Fruit fly (Drosophila melanogaster) whole organism, adult: ENCODE data around the gene Aasdh.
A peak's percentile ranks its signal among the peaks of the same experiment; 100 is the strongest.

ENCODE experiments used
- CG11617 ChIP-seq: fragments of 200-800 bp; sonication (Bioruptor generic); optimal IDR thresholded peaks from 2 replicates; lab custom pipeline; 2017; ENCODE audit warnings: mild to moderate bottlenecking, missing biosample characterization, missing genetic modification reagents, missing genetic modification characterization
- CG12768 ChIP-seq: fragments of 200-800 bp; sonication (Bioruptor generic); optimal IDR thresholded peaks from 2 replicates; lab custom pipeline; 2017; ENCODE audit warnings: missing biosample characterization, missing genetic modification characterization, mild to moderate bottlenecking, moderate library complexity, missing genetic modification reagents
- CG14711 ChIP-seq: fragments of 200-800 bp; sonication (Bioruptor generic); optimal IDR thresholded peaks from 2 replicates; lab custom pipeline; 2018; ENCODE audit warnings: missing biosample characterization, mild to moderate bottlenecking, missing genetic modification characterization, moderate library complexity
- CG1620 ChIP-seq: fragments of 200-800 bp; sonication (Bioruptor generic); optimal IDR thresholded peaks from 2 replicates; lab custom pipeline; 2016; ENCODE audit warnings: missing biosample characterization, missing genetic modification characterization
- CG33017 ChIP-seq: fragments of 200-800 bp; sonication (Bioruptor generic); optimal IDR thresholded peaks from 2 replicates; lab custom pipeline; 2018; ENCODE audit warnings: missing biosample characterization, mild to moderate bottlenecking, missing genetic modification characterization, moderate library complexity
- CG5204 ChIP-seq: fragments of 200-800 bp; sonication (Bioruptor generic); optimal IDR thresholded peaks from 2 replicates; lab custom pipeline; 2016; ENCODE audit warnings: missing biosample characterization, missing genetic modification characterization
- CG7045 ChIP-seq: fragments of 200-800 bp; sonication (Bioruptor generic); optimal IDR thresholded peaks from 2 replicates; lab custom pipeline; 2017; ENCODE audit warnings: missing biosample characterization, mild to moderate bottlenecking, missing genetic modification characterization
- CG7101 ChIP-seq: fragments of 200-800 bp; sonication (Bioruptor generic); optimal IDR thresholded peaks from 2 replicates; lab custom pipeline; 2018; ENCODE audit warnings: missing biosample characterization, mild to moderate bottlenecking, missing genetic modification characterization, moderate library complexity
- Clk ChIP-seq: fragments of 200-800 bp; sonication (Bioruptor generic); optimal IDR thresholded peaks from 2 replicates; lab custom pipeline; 2017; ENCODE audit warnings: missing biosample characterization, missing genetic modification characterization
- Crg-1 ChIP-seq: fragments of 200-800 bp; sonication (Bioruptor generic); optimal IDR thresholded peaks from 2 replicates; lab custom pipeline; 2016; ENCODE audit warnings: missing biosample characterization, missing genetic modification characterization
- Hr96 ChIP-seq: fragments of 200-800 bp; sonication (Bioruptor generic); optimal IDR thresholded peaks from 2 replicates; lab custom pipeline; 2016; ENCODE audit warnings: missing biosample characterization, missing genetic modification characterization
- Mnt ChIP-seq: fragments of 200-800 bp; sonication (Bioruptor generic); optimal IDR thresholded peaks from 2 replicates; lab custom pipeline; 2016; ENCODE audit warnings: missing biosample characterization, mild to moderate bottlenecking, missing genetic modification characterization
- bab1 ChIP-seq: fragments of 200-800 bp; sonication (Bioruptor generic); optimal IDR thresholded peaks from 3 replicates; lab custom pipeline; 2019; ENCODE audit warnings: missing biosample characterization, mild to moderate bottlenecking, missing genetic modification characterization, moderate library complexity
- cic ChIP-seq: fragments of 200-800 bp; sonication (Bioruptor generic); optimal IDR thresholded peaks from 2 replicates; lab custom pipeline; 2017; ENCODE audit warnings: missing biosample characterization, mild to moderate bottlenecking, missing genetic modification characterization, moderate library complexity
- cnc ChIP-seq, 2 experiments: fragments of >200 bp; optimal IDR thresholded peaks; 2 replicates each; lab custom pipeline; 2017
- kay ChIP-seq: fragments of 200-800 bp; sonication (Bioruptor generic); peaks from one replicate; lab custom pipeline; 2016; ENCODE audit warnings: missing biosample characterization, missing genetic modification characterization, borderline replicate concordance
- ovo ChIP-seq: fragments of 200-800 bp; sonication (Bioruptor generic); optimal IDR thresholded peaks from 2 replicates; lab custom pipeline; 2016; ENCODE audit warnings: missing biosample characterization, missing genetic modification characterization
- pad ChIP-seq: fragments of 200-800 bp; sonication (Bioruptor generic); optimal IDR thresholded peaks from 3 replicates; lab custom pipeline; 2017; ENCODE audit warnings: missing biosample characterization, missing genetic modification characterization, mild to moderate bottlenecking, moderate library complexity, missing genetic modification reagents
- tj ChIP-seq: fragments of 200-800 bp; sonication (Bioruptor generic); optimal IDR thresholded peaks from 3 replicates; lab custom pipeline; 2017; ENCODE audit warnings: missing biosample characterization, mild to moderate bottlenecking, missing genetic modification characterization, moderate library complexity
- toe ChIP-seq: fragments of 200-800 bp; sonication (Bioruptor generic); optimal IDR thresholded peaks from 2 replicates; lab custom pipeline; 2016; ENCODE audit warnings: missing biosample characterization, missing genetic modification characterization

The Aasdh gene

DNA sequence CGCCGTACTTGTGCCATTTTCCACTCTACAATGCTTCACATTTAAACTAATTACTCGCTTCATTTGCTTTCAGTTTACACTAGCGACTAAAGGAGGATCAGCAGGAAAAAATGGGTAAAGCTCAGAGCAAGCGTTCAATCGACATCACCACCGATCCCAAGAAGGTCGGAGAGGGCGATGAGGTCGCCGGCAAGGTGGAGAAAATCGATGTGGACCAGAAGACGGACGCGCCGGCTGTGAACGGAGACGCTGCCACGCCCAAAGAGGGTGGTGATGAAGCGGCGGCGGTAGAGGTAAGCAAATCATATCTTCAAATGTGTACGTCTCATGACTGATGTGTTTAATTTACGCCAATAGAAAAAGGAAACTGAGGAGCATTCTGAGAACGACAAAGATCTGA is 22.6 kb downstream of the Aasdh start:
- no peak for TF ChIP-seq CG7045 (GFP tag; lab: Kevin White, UChicago)
- TF ChIP-seq Mnt (GFP tag; lab: Kevin White, UChicago): no peak
- no peak for TF ChIP-seq CG1620 (GFP tag; lab: Kevin White, UChicago)
- no peak for TF ChIP-seq CG33017 (tag; lab: Kevin White, UChicago)
- TF ChIP-seq CG5204 (GFP tag; lab: Kevin White, UChicago): no peak
- no peak for TF ChIP-seq ovo (GFP tag; lab: Kevin White, UChicago)
- no peak for TF ChIP-seq Clk (GFP tag; lab: Kevin White, UChicago)

DNA sequence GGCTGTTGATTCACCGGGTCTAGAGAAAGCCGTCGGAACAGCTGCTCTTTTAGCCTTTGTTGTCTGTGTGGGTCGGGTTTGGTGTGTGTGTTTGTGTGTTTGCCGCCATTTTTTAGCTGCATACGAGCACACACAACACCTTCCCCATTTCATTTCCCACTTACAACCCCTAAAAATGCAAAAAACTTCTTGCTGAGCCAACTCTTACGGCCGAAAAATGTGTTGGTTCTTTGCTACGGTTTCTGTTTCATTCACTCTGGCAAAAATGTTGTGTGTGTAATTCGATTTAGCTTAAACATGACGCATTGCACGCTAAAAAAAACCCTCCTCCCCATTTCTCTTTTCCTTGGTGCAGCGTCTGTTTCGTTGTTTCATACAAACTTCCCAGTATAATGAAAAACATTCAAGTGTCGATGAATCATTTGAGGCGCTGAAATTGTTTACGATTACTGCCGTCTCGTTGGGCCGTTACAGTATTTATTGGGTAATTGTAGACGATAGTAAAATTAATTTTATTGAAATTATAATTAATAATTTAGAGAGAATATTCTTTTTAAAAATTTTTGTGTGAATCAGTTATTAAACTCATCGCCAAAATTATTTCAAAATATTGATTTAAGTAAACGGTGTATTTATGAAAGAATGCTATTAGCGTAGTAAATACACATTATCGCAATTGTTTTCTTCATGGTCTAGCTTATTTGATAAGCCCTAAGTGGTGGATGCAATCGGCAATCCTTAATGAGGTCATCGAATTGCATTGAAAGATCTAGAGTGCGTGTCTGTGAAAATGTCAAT is 23.2 kb downstream of the Aasdh start:
- TF ChIP-seq pad (GFP tag; lab: Kevin White, UChicago): no peak
- TF ChIP-seq Clk (GFP tag; lab: Kevin White, UChicago): no peak
- TF ChIP-seq CG33017 (tag; lab: Kevin White, UChicago): peak; percentile 42
- TF ChIP-seq tj: peak; percentile 67
- peak; percentile 92 for TF ChIP-seq kay (GFP tag; lab: Kevin White, UChicago)
- TF ChIP-seq Mnt (GFP tag; lab: Kevin White, UChicago): no peak
- peak; percentile 5 for TF ChIP-seq CG14711 (tag; lab: Kevin White, UChicago)
- TF ChIP-seq Hr96 (GFP tag; lab: Kevin White, UChicago): no peak
- TF ChIP-seq cic (GFP tag; lab: Kevin White, UChicago): no peak
- TF ChIP-seq Crg-1 (GFP tag; lab: Kevin White, UChicago): no peak
- no peak for TF ChIP-seq CG7045 (GFP tag; lab: Kevin White, UChicago)
- no peak for TF ChIP-seq CG7101 (tag; lab: Kevin White, UChicago)
- TF ChIP-seq ovo (GFP tag; lab: Kevin White, UChicago): no peak
- peak; percentile 30 for TF ChIP-seq bab1 (GFP tag; lab: Kevin White, UChicago)
- TF ChIP-seq CG12768 (GFP tag; lab: Kevin White, UChicago): no peak
- no peak for TF ChIP-seq CG1620 (GFP tag; lab: Kevin White, UChicago)
- TF ChIP-seq CG5204 (GFP tag; lab: Kevin White, UChicago): no peak
- no peak for TF ChIP-seq toe (GFP tag; lab: Kevin White, UChicago)
- TF ChIP-seq CG11617 (GFP tag; lab: Kevin White, UChicago): no peak
- no peak for TF ChIP-seq cnc (optimal IDR thresholded peaks at IDR 0.05; lab: Kevin White, UChicago)

DNA sequence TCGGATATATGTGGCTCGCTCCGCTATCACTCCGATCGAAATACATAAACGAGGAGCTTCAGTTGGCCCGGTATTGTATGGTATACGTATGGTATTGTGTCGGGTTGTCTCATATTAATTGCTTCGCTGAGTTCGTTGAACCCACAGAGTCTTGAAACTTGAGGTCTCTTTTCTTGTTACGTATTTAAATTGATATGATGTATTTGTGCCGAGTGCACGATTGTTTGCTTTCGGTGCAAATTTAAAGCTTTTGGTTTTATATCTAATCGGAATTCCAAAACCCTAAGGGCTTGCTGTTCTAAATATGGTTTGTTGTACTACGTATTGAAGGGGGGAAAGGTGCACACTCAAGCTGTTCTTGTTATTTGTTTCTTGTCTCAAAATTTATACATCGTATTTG is 24.2 kb downstream of the Aasdh start:
- TF ChIP-seq CG7045 (GFP tag; lab: Kevin White, UChicago) (no peak), tj (peak; percentile 77), CG11617 (GFP tag; lab: Kevin White, UChicago) (no peak), cnc (optimal IDR thresholded peaks at IDR 0.05; lab: Kevin White, UChicago) (no peak), bab1 (GFP tag; lab: Kevin White, UChicago) (no peak), ovo (GFP tag; lab: Kevin White, UChicago) (no peak), CG7101 (tag; lab: Kevin White, UChicago) (no peak), toe (GFP tag; lab: Kevin White, UChicago) (no peak), CG12768 (GFP tag; lab: Kevin White, UChicago) (no peak), CG14711 (tag; lab: Kevin White, UChicago) (no peak), Crg-1 (GFP tag; lab: Kevin White, UChicago) (no peak), kay (GFP tag; lab: Kevin White, UChicago) (peak; percentile 36)

DNA sequence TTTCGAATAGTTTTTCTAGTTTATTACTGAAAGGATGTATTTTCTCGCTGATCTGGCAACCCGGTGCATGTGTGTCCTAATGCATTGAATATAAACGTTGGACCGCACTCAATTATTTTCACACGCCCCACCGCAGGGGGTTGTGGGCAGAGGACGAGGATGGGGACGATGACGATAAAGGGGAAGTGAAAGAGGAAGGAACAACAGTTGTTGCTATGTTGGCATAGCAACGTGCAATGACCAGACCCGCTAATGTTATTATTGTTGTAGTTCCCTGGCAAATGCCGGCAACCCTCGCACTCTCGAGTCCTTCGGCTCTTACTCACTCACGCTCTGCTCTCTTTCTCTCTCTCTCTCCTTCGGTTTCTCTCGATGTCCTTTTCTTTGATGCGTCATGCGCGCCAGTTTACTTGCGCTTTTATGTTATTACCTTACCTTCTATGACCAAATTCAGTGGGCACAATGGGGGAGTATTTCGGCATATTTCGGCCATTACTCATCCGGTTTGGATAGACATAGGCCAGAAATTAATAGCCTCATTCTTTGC is 24.6 kb downstream of the Aasdh start:
- TF ChIP-seq toe (GFP tag; lab: Kevin White, UChicago) (no peak), pad (GFP tag; lab: Kevin White, UChicago) (no peak), ovo (GFP tag; lab: Kevin White, UChicago) (no peak), cnc (optimal IDR thresholded peaks at IDR 0.05; lab: Kevin White, UChicago) (no peak), CG7101 (tag; lab: Kevin White, UChicago) (no peak), CG5204 (GFP tag; lab: Kevin White, UChicago) (no peak), CG12768 (GFP tag; lab: Kevin White, UChicago) (no peak), CG14711 (tag; lab: Kevin White, UChicago) (no peak), CG11617 (GFP tag; lab: Kevin White, UChicago) (no peak), tj (no peak)

DNA sequence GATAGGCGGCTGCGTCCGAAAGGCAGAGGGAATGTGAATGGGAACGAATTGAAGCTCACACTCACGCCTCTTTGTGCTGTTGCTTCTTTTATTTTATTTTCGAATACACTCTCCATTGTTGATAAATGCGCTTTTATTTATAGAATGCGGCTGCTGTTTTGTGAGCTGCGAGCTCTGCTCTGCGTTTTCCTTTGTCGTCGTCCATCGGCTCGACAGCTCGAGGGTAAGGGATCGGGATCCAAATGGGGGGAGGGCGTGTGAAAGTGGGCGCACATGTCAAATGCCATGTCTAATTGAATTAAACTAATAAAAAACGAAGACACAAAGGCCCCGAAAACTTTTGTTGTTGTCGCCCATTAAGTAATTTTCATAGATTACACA is 25.3 kb downstream of the Aasdh start:
- TF ChIP-seq Crg-1 (GFP tag; lab: Kevin White, UChicago) (no peak), ovo (GFP tag; lab: Kevin White, UChicago) (no peak)

DNA sequence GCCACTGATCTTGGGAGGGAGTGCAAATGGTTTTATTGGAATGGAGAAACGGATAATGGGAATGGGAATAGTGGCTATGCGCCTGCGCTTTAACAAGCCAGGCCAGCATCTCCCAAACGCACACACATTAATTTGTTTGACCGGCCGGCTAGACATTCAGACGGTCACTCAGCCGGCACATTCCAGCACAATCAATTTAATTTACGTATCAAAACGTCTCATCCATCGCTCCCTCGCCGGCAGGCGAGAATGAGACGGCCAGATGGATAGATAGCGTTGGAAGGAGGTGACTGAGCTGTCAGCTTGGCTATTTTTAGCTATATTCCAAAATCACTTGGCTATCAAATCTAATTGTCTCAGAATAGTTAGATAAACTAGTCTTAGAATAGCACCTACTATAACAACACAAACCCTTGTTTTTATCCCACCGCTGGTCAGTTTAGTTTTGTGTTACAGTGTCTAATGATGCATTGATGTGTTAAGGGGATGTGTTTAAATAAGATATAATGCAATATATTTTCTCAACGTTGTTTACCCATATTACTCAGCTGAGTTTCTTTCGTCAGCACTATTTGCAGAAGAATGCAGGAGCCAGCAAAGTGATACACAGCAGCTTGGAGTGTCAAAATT is 25.8 kb downstream of the Aasdh start:
- TF ChIP-seq tj: peak; percentile 90
- TF ChIP-seq toe (GFP tag; lab: Kevin White, UChicago): no peak
